Worm (Caenorhabditis elegans) whole organism, L1 larva: ENCODE results near the gene srt-22.

Experiments used
- C34B4.2 ChIP-seq: sonication (generic microtip); optimal IDR thresholded peaks from 2 replicates; lab custom pipeline; 2017; ENCODE audit warnings: mild to moderate bottlenecking, missing genetic modification characterization, missing compliant biosample characterization
- F16B12.6 ChIP-seq: fragments of 150-350 bp; optimal IDR thresholded peaks from 2 replicates; lab custom pipeline; 2014; ENCODE audit warnings: missing biosample characterization, missing genetic modification characterization
- aha-1 ChIP-seq: fragments of 150-350 bp; optimal IDR thresholded peaks from 2 replicates; lab custom pipeline; 2014; ENCODE audit warnings: missing biosample characterization, missing genetic modification characterization
- alr-1 ChIP-seq: fragments of 200-800 bp; sonication (Bioruptor generic); optimal IDR thresholded peaks from 2 replicates; lab custom pipeline; 2018; ENCODE audit warnings: borderline replicate concordance, mild to moderate bottlenecking, missing genetic modification characterization, missing compliant biosample characterization
- aly-2 ChIP-seq: fragments of 150-350 bp; optimal IDR thresholded peaks from 2 replicates; lab custom pipeline; 2014; ENCODE audit warnings: missing biosample characterization, missing genetic modification characterization
- ceh-8 ChIP-seq: fragments of 200-800 bp; sonication (Bioruptor generic); optimal IDR thresholded peaks from 2 replicates; lab custom pipeline; 2018; ENCODE audit warnings: mild to moderate bottlenecking, missing genetic modification characterization, moderate library complexity, missing compliant biosample characterization
- ceh-82 ChIP-seq, 3 experiments: fragments of 150-350 bp in 1 of 3; sonication (generic microtip) in 2 of 3; optimal IDR thresholded peaks; 2 replicates each; lab custom pipeline; 2014 to 2017; ENCODE audit warnings: missing biosample characterization in 3 of 3, missing genetic modification characterization in 3 of 3
- ceh-90 ChIP-seq: sonication (generic microtip); optimal IDR thresholded peaks from 2 replicates; lab custom pipeline; 2016; ENCODE audit warnings: missing genetic modification characterization, missing compliant biosample characterization
- ces-1 ChIP-seq: fragments of 150-350 bp; optimal IDR thresholded peaks from 2 replicates; lab custom pipeline; 2014; ENCODE audit warnings: missing biosample characterization, missing genetic modification reagents, missing genetic modification characterization
- dsc-1 ChIP-seq: sonication (generic microtip); optimal IDR thresholded peaks from 2 replicates; lab custom pipeline; 2016; ENCODE audit warnings: mild to moderate bottlenecking, missing genetic modification characterization, missing compliant biosample characterization
- efl-3 ChIP-seq: fragments of 200-800 bp; sonication (Bioruptor generic); optimal IDR thresholded peaks from 2 replicates; lab custom pipeline; 2018; ENCODE audit warnings: mild to moderate bottlenecking, missing genetic modification characterization, missing compliant biosample characterization
- elt-2 ChIP-seq: sonication (generic microtip); optimal IDR thresholded peaks from 2 replicates; lab custom pipeline; 2016; ENCODE audit warnings: missing genetic modification characterization, mild to moderate bottlenecking, inconsistent platforms, missing compliant biosample characterization, missing genetic modification reagents
- fkh-4 ChIP-seq: sonication (generic microtip); optimal IDR thresholded peaks from 2 replicates; lab custom pipeline; 2016; ENCODE audit warnings: missing compliant biosample characterization, missing genetic modification characterization, borderline replicate concordance
- fkh-8 ChIP-seq: sonication (generic microtip); optimal IDR thresholded peaks from 2 replicates; lab custom pipeline; 2016; ENCODE audit warnings: mild to moderate bottlenecking, missing genetic modification characterization, missing compliant biosample characterization
- fos-1 ChIP-seq: fragments of 150-350 bp; optimal IDR thresholded peaks from 2 replicates; lab custom pipeline; 2014; ENCODE audit warnings: missing biosample characterization, missing genetic modification characterization
- hlh-17 ChIP-seq: fragments of 200-800 bp; sonication (Bioruptor generic); optimal IDR thresholded peaks from 2 replicates; lab custom pipeline; 2018; ENCODE audit warnings: missing genetic modification characterization, mild to moderate bottlenecking, missing compliant biosample characterization, moderate library complexity, borderline replicate concordance
- hlh-4 ChIP-seq: sonication (generic microtip); optimal IDR thresholded peaks from 2 replicates; lab custom pipeline; 2016; ENCODE audit warnings: mild to moderate bottlenecking, missing genetic modification characterization, missing compliant biosample characterization
- irx-1 ChIP-seq: sonication (generic microtip); optimal IDR thresholded peaks from 2 replicates; lab custom pipeline; 2016; ENCODE audit warnings: missing genetic modification characterization, missing compliant biosample characterization
- lin-13 ChIP-seq: fragments of 150-350 bp; optimal IDR thresholded peaks from 2 replicates; lab custom pipeline; 2014; ENCODE audit warnings: missing biosample characterization, missing genetic modification reagents, missing genetic modification characterization
- lin-14 ChIP-seq: fragments of 200-800 bp; sonication (Bioruptor generic); optimal IDR thresholded peaks from 2 replicates; lab custom pipeline; 2018; ENCODE audit warnings: mild to moderate bottlenecking, missing genetic modification characterization, moderate library complexity, missing compliant biosample characterization
- lin-35 ChIP-seq, 2 experiments: fragments of 150-350 bp; optimal IDR thresholded peaks; 2 replicates each; lab custom pipeline; 2014; ENCODE audit warnings: missing biosample characterization in 2 of 2, missing genetic modification characterization in 2 of 2, missing genetic modification reagents in 2 of 2
- lin-39 ChIP-seq: fragments of 150-350 bp; optimal IDR thresholded peaks from 2 replicates; lab custom pipeline; 2014; ENCODE audit warnings: missing biosample characterization, missing genetic modification reagents, missing genetic modification characterization
- lir-3 ChIP-seq: sonication (generic microtip); optimal IDR thresholded peaks from 2 replicates; lab custom pipeline; 2016; ENCODE audit warnings: mild to moderate bottlenecking, missing genetic modification characterization, moderate library complexity, missing compliant biosample characterization; ENCODE audit not compliant: poor library complexity
- lsy-2 ChIP-seq, 2 experiments: fragments of 150-350 bp; optimal IDR thresholded peaks; 2 replicates each; lab custom pipeline; 2014; ENCODE audit warnings: missing biosample characterization in 2 of 2, missing genetic modification characterization in 2 of 2
- mdl-1 ChIP-seq, 2 experiments: fragments of 150-350 bp; optimal IDR thresholded peaks; 2 replicates each; lab custom pipeline; 2014 to 2017; ENCODE audit warnings: missing biosample characterization in 2 of 2, missing genetic modification characterization in 2 of 2, inconsistent platforms in 1 of 2
- mep-1 ChIP-seq: fragments of 150-350 bp; optimal IDR thresholded peaks from 2 replicates; lab custom pipeline; 2014; ENCODE audit warnings: missing biosample characterization, missing genetic modification characterization
- nhr-19 ChIP-seq: fragments of 200-800 bp; sonication (Bioruptor generic); conservative IDR thresholded peaks from 2 replicates; pipeline ENCODE4 v1.3.6; 2022; ENCODE audit warnings: missing genetic modification characterization, missing compliant biosample characterization
- nhr-20 ChIP-seq: sonication (generic microtip); optimal IDR thresholded peaks from 2 replicates; lab custom pipeline; 2016; ENCODE audit warnings: mild to moderate bottlenecking, missing genetic modification characterization, missing compliant biosample characterization
- nhr-237 ChIP-seq: fragments of 150-350 bp; optimal IDR thresholded peaks from 2 replicates; lab custom pipeline; 2014; ENCODE audit warnings: missing biosample characterization, missing genetic modification characterization
- nhr-47 ChIP-seq: sonication (generic microtip); optimal IDR thresholded peaks from 2 replicates; lab custom pipeline; 2016; ENCODE audit warnings: mild to moderate bottlenecking, missing genetic modification characterization, moderate library complexity, missing compliant biosample characterization
- nhr-71 ChIP-seq: sonication (generic microtip); optimal IDR thresholded peaks from 2 replicates; lab custom pipeline; 2016; ENCODE audit warnings: mild to moderate bottlenecking, missing genetic modification characterization, moderate library complexity, missing compliant biosample characterization
- nhr-84 ChIP-seq: sonication (generic microtip); optimal IDR thresholded peaks from 2 replicates; lab custom pipeline; 2017; ENCODE audit warnings: missing biosample characterization, missing genetic modification characterization
- nhr-85 ChIP-seq: sonication (generic microtip); peaks from one replicate; lab custom pipeline; 2016; ENCODE audit warnings: missing genetic modification characterization, inconsistent platforms, missing compliant biosample characterization
- nhr-90 ChIP-seq: sonication (generic microtip); optimal IDR thresholded peaks from 2 replicates; lab custom pipeline; 2016; ENCODE audit warnings: mild to moderate bottlenecking, missing genetic modification characterization, missing compliant biosample characterization; ENCODE audit not compliant: poor library complexity
- pag-3 ChIP-seq: sonication (generic microtip); optimal IDR thresholded peaks from 2 replicates; lab custom pipeline; 2017; ENCODE audit warnings: missing genetic modification characterization, mild to moderate bottlenecking, missing compliant biosample characterization, antibody characterized with exemption, borderline replicate concordance; ENCODE audit not compliant: insufficient read depth
- pax-3 ChIP-seq: fragments of 200-800 bp; sonication (Bioruptor generic); optimal IDR thresholded peaks from 2 replicates; lab custom pipeline; 2018; ENCODE audit warnings: mild to moderate bottlenecking, missing genetic modification characterization, moderate library complexity, missing compliant biosample characterization
- pqm-1 ChIP-seq: sonication (generic microtip); optimal IDR thresholded peaks from 3 replicates; lab custom pipeline; 2017; ENCODE audit warnings: missing biosample characterization, missing genetic modification characterization
- rnt-1 ChIP-seq: sonication (generic microtip); optimal IDR thresholded peaks from 2 replicates; lab custom pipeline; 2016; ENCODE audit warnings: mild to moderate bottlenecking, missing genetic modification characterization, moderate library complexity, missing compliant biosample characterization
- skn-1 ChIP-seq: fragments of 150-350 bp; optimal IDR thresholded peaks from 2 replicates; lab custom pipeline; 2014; ENCODE audit warnings: missing biosample characterization, missing genetic modification characterization
- snpc-4 ChIP-seq: fragments of 150-350 bp; optimal IDR thresholded peaks from 2 replicates; lab custom pipeline; 2014; ENCODE audit warnings: missing biosample characterization, missing genetic modification characterization
- snu-23 ChIP-seq: sonication (generic microtip); optimal IDR thresholded peaks from 2 replicates; lab custom pipeline; 2016; ENCODE audit warnings: missing genetic modification characterization, missing compliant biosample characterization
- sup-37 ChIP-seq: fragments of 200-800 bp; sonication (Bioruptor generic); optimal IDR thresholded peaks from 2 replicates; lab custom pipeline; 2018; ENCODE audit warnings: mild to moderate bottlenecking, missing genetic modification characterization, missing compliant biosample characterization
- swsn-7 ChIP-seq: sonication (generic microtip); optimal IDR thresholded peaks from 2 replicates; lab custom pipeline; 2016; ENCODE audit warnings: missing genetic modification characterization, missing compliant biosample characterization
- unc-130 ChIP-seq: fragments of 150-350 bp; optimal IDR thresholded peaks from 2 replicates; lab custom pipeline; 2017; ENCODE audit warnings: missing biosample characterization, missing genetic modification characterization, inconsistent platforms
- unc-30 ChIP-seq: sonication (generic microtip); optimal IDR thresholded peaks from 2 replicates; lab custom pipeline; 2017; ENCODE audit warnings: missing biosample characterization, missing genetic modification characterization
- unc-86 ChIP-seq: sonication (generic microtip); optimal IDR thresholded peaks from 2 replicates; lab custom pipeline; 2016; ENCODE audit warnings: missing genetic modification characterization, missing compliant biosample characterization
- unc-98 ChIP-seq: fragments of 200-800 bp; sonication (Bioruptor generic); IDR thresholded peaks from 2 replicates; pipeline ENCODE4 v1.3.6; 2022; ENCODE audit warnings: missing genetic modification characterization, missing compliant biosample characterization
- ztf-11 ChIP-seq, 2 experiments: sonication (generic microtip); optimal IDR thresholded peaks; 2 replicates each; lab custom pipeline; 2016 to 2017; ENCODE audit warnings: missing genetic modification characterization in 2 of 2, missing biosample characterization in 1 of 2, missing compliant biosample characterization in 1 of 2

srt-22 gene

ce11 chrV:15298597-15298996, 17.1 kb downstream of the srt-22 start, which contains the start of gene cpr-3 (continued):
- TF ChIP-seq alr-1 (tag; lab: Kevin White, UChicago) (no peak), sup-37 (no peak), lin-39 (tag; lab: Kevin White, UChicago) (no peak), pax-3 (peak; percentile 88), ztf-11 (tag; optimal IDR thresholded peaks at IDR 0.05; lab: Kevin White, UChicago) (no peak), nhr-47 (no peak), C34B4.2 (tag; lab: Kevin White, UChicago) (no peak), nhr-20 (tag; lab: Kevin White, UChicago) (peak; percentile 52), unc-86 (tag; lab: Kevin White, UChicago) (no peak), unc-130 (tag; lab: Kevin White, UChicago) (no peak), fkh-4 (tag; lab: Kevin White, UChicago) (no peak), lir-3 (tag; lab: Kevin White, UChicago) (no peak), swsn-7 (no peak), lsy-2 (tag; optimal IDR thresholded peaks at IDR 0.05; lab: Kevin White, UChicago) (no peak), mdl-1 (tag; optimal IDR thresholded peaks at IDR 0.05; lab: Kevin White, UChicago) (no peak), nhr-84 (tag; lab: Kevin White, UChicago) (no peak), snpc-4 (tag; lab: Kevin White, UChicago) (no peak), rnt-1 (tag; lab: Kevin White, UChicago) (no peak), hlh-4 (tag; lab: Kevin White, UChicago) (no peak), ceh-90 (tag; lab: Kevin White, UChicago) (no peak), dsc-1 (no peak), lin-14 (GFP tag; lab: Kevin White, UChicago) (no peak), nhr-71 (peak; percentile 30), ceh-8 (GFP tag; lab: Kevin White, UChicago) (no peak), irx-1 (tag; lab: Kevin White, UChicago) (no peak), elt-2 (tag; lab: Kevin White, UChicago) (peak; percentile 100), nhr-90 (peak; percentile 19), snu-23 (GFP tag; lab: Kevin White, UChicago) (no peak), efl-3 (GFP tag; lab: Kevin White, UChicago) (no peak), hlh-17 (GFP tag; lab: Kevin White, UChicago) (no peak), mep-1 (no peak), aly-2 (no peak), skn-1 (tag; lab: Kevin White, UChicago) (no peak), lin-13 (no peak), pqm-1 (tag; lab: Kevin White, UChicago) (peak; percentile 90), aha-1 (no peak), fkh-8 (tag; lab: Kevin White, UChicago) (no peak), nhr-19 (GFP tag; lab: Robert Waterston, UW) (no peak), unc-30 (tag; lab: Kevin White, UChicago) (no peak), F16B12.6 (tag; lab: Kevin White, UChicago) (no peak), ces-1 (GFP tag; lab: Kevin White, UChicago) (no peak), pag-3 (tag; lab: Kevin White, UChicago) (no peak), nhr-85 (tag; lab: Kevin White, UChicago) (no peak), lin-35 (GFP tag; optimal IDR thresholded peaks at IDR 0.05; lab: Kevin White, UChicago) (no peak), ceh-82 (tag; optimal IDR thresholded peaks at IDR 0.05; lab: Kevin White, UChicago) (no peak), nhr-237 (tag; lab: Kevin White, UChicago) (no peak), fos-1 (tag; lab: Kevin White, UChicago) (no peak), unc-98 (GFP tag; lab: Robert Waterston, UW) (no peak)
